Worm (Caenorhabditis elegans) whole organism, mixed stage, embryonic: ENCODE results near the gene R10E11.6.

Experiments
- M03D4.4 ChIP-seq: sonication (generic microtip); optimal IDR thresholded peaks from 2 replicates; lab custom pipeline; 2017; ENCODE audit warnings: mild to moderate bottlenecking, missing genetic modification characterization, missing compliant biosample characterization
- blmp-1 ChIP-seq: fragments of 150-350 bp; optimal IDR thresholded peaks from 2 replicates; lab custom pipeline; 2014; ENCODE audit warnings: missing biosample characterization, missing genetic modification characterization
- ceh-43 ChIP-seq: fragments of 200-800 bp; sonication (Bioruptor generic); optimal IDR thresholded peaks from 2 replicates; lab custom pipeline; 2018; ENCODE audit warnings: mild to moderate bottlenecking, missing genetic modification characterization, moderate library complexity, missing compliant biosample characterization
- elt-3 ChIP-seq: fragments of 150-350 bp; optimal IDR thresholded peaks from 2 replicates; lab custom pipeline; 2014; ENCODE audit warnings: missing biosample characterization, missing genetic modification characterization
- lin-13 ChIP-seq: fragments of 150-350 bp; optimal IDR thresholded peaks from 2 replicates; lab custom pipeline; 2014; ENCODE audit warnings: missing biosample characterization, missing genetic modification characterization
- lin-32 ChIP-seq: fragments of 200-800 bp; sonication (Bioruptor generic); optimal IDR thresholded peaks from 2 replicates; lab custom pipeline; 2018; ENCODE audit warnings: mild to moderate bottlenecking, missing genetic modification characterization, missing compliant biosample characterization
- lsy-2 ChIP-seq: fragments of 150-350 bp; optimal IDR thresholded peaks from 2 replicates; lab custom pipeline; 2014; ENCODE audit warnings: missing biosample characterization, missing genetic modification characterization
- nhr-12 ChIP-seq: fragments of 150-350 bp; optimal IDR thresholded peaks from 2 replicates; lab custom pipeline; 2014; ENCODE audit warnings: missing biosample characterization, missing genetic modification characterization
- nhr-2 ChIP-seq: fragments of 150-350 bp; optimal IDR thresholded peaks from 2 replicates; lab custom pipeline; 2014; ENCODE audit warnings: missing biosample characterization, missing genetic modification characterization
- nhr-237 ChIP-seq: fragments of 150-350 bp; optimal IDR thresholded peaks from 2 replicates; lab custom pipeline; 2014; ENCODE audit warnings: missing biosample characterization, missing genetic modification characterization
- nhr-28 ChIP-seq: fragments of 150-350 bp; optimal IDR thresholded peaks from 2 replicates; lab custom pipeline; 2014; ENCODE audit warnings: missing biosample characterization, missing genetic modification characterization
- nhr-76 ChIP-seq: sonication (generic microtip); optimal IDR thresholded peaks from 2 replicates; lab custom pipeline; 2017; ENCODE audit warnings: missing biosample characterization, missing genetic modification characterization
- pha-4 ChIP-seq: fragments of 150-350 bp; optimal IDR thresholded peaks from 2 replicates; lab custom pipeline; 2018; ENCODE audit warnings: missing biosample characterization, missing genetic modification reagents, missing genetic modification characterization
- unc-39 ChIP-seq: fragments of 150-350 bp; optimal IDR thresholded peaks from 2 replicates; lab custom pipeline; 2014; ENCODE audit warnings: missing biosample characterization, missing genetic modification characterization

ce11 chrIII:9770590-9770989 is 12.2 kb upstream of the R10E11.6 start:
- TF ChIP-seq unc-39 (tag; lab: Kevin White, UChicago) (no peak), elt-3 (tag; lab: Kevin White, UChicago) (no peak), nhr-2 (tag; lab: Kevin White, UChicago) (no peak), nhr-237 (tag; lab: Kevin White, UChicago) (no peak), nhr-12 (tag; lab: Kevin White, UChicago) (no peak), nhr-76 (tag; lab: Kevin White, UChicago) (no peak), ceh-43 (GFP tag; lab: Kevin White, UChicago) (no peak), M03D4.4 (tag; lab: Kevin White, UChicago) (no peak), pha-4 (tag; lab: Kevin White, UChicago) (no peak), lin-13 (tag; lab: Kevin White, UChicago) (no peak), lin-32 (no peak), blmp-1 (tag; lab: Kevin White, UChicago) (no peak), nhr-28 (tag; lab: Kevin White, UChicago) (no peak), lsy-2 (no peak)
